Fruit fly (Drosophila melanogaster) whole organism, embryonic: ENCODE measurements around the gene CG14270.

ENCODE experiments used
- ATbp ChIP-seq: fragments of 200-800 bp; sonication (Bioruptor generic); optimal IDR thresholded peaks from 2 replicates; lab custom pipeline; 2017; ENCODE audit warnings: missing biosample characterization, mild to moderate bottlenecking, missing genetic modification characterization, missing genetic modification reagents
- Adf1 ChIP-seq: fragments of 200-800 bp; sonication (Bioruptor generic); IDR thresholded peaks from 2 replicates; pipeline ENCODE4 v1.3.6; 2022; ENCODE audit warnings: missing biosample characterization, missing genetic modification characterization
- Bteb2 ChIP-seq: fragments of 200-800 bp; sonication (Bioruptor generic); optimal IDR thresholded peaks from 2 replicates; lab custom pipeline; 2016; ENCODE audit warnings: missing biosample characterization, missing genetic modification characterization
- CG10321 ChIP-seq: fragments of 200-800 bp; sonication (Bioruptor generic); IDR thresholded peaks from 2 replicates; pipeline ENCODE4 v1.3.6; 2022; ENCODE audit warnings: missing biosample characterization, missing genetic modification characterization
- CG10431 ChIP-seq: fragments of 200-800 bp; sonication (Bioruptor generic); optimal IDR thresholded peaks from 3 replicates; lab custom pipeline; 2018; ENCODE audit warnings: missing biosample characterization, mild to moderate bottlenecking, missing genetic modification characterization
- CG10654 ChIP-seq: fragments of 200-800 bp; sonication (Bioruptor generic); optimal IDR thresholded peaks from 2 replicates; lab custom pipeline; 2016; ENCODE audit warnings: missing biosample characterization, missing genetic modification characterization
- CG11085 ChIP-seq: fragments of 200-800 bp; sonication (Bioruptor generic); IDR thresholded peaks from 2 replicates; pipeline ENCODE4 v1.3.6; 2022; ENCODE audit warnings: missing biosample characterization, missing genetic modification characterization
- CG12236 ChIP-seq: fragments of 200-800 bp; sonication (Bioruptor generic); optimal IDR thresholded peaks from 2 replicates; lab custom pipeline; 2016; ENCODE audit warnings: missing biosample characterization, missing genetic modification characterization
- CG12391 ChIP-seq: fragments of 200-800 bp; sonication (Bioruptor generic); optimal IDR thresholded peaks from 3 replicates; lab custom pipeline; 2018; ENCODE audit warnings: missing biosample characterization, mild to moderate bottlenecking, missing genetic modification characterization, moderate library complexity
- CG13296 ChIP-seq: fragments of 200-800 bp; sonication (Bioruptor generic); optimal IDR thresholded peaks from 3 replicates; lab custom pipeline; 2018; ENCODE audit warnings: missing biosample characterization, mild to moderate bottlenecking, missing genetic modification characterization
- CG14441 ChIP-seq: fragments of 200-800 bp; sonication (Bioruptor generic); IDR thresholded peaks from 2 replicates; pipeline ENCODE4 v1.3.6; 2022; ENCODE audit warnings: missing biosample characterization, missing genetic modification characterization
- CG14667 ChIP-seq: fragments of 200-800 bp; sonication (Bioruptor generic); IDR thresholded peaks from 2 replicates; pipeline ENCODE4 v1.3.6; 2022; ENCODE audit warnings: missing biosample characterization, missing genetic modification characterization
- CG17829 ChIP-seq: fragments of 200-800 bp; optimal IDR thresholded peaks from 2 replicates; lab custom pipeline; 2019; ENCODE audit warnings: missing biosample characterization, mild to moderate bottlenecking, missing genetic modification characterization, moderate library complexity
- CG31441 ChIP-seq: fragments of 200-800 bp; sonication (Bioruptor generic); IDR thresholded peaks from 2 replicates; pipeline ENCODE4 v1.3.6; 2022; ENCODE audit warnings: missing biosample characterization, missing genetic modification characterization
- CG3726 ChIP-seq: fragments of 200-800 bp; sonication (Bioruptor generic); IDR thresholded peaks from 3 replicates; pipeline ENCODE4, ENCODE4 v1.3.6; 2022; ENCODE audit warnings: missing biosample characterization, missing genetic modification characterization
- CG4328 ChIP-seq: fragments of 200-800 bp; sonication (Bioruptor generic); optimal IDR thresholded peaks from 3 replicates; lab custom pipeline; 2017; ENCODE audit warnings: missing biosample characterization, missing genetic modification reagents, missing genetic modification characterization
- CG4617 ChIP-seq: fragments of 200-800 bp; sonication (Bioruptor generic); optimal IDR thresholded peaks from 3 replicates; lab custom pipeline; 2016; ENCODE audit warnings: missing biosample characterization, missing genetic modification characterization, borderline replicate concordance
- CG5180 ChIP-seq: fragments of 200-800 bp; sonication (Bioruptor generic); optimal IDR thresholded peaks from 3 replicates; lab custom pipeline; 2017; ENCODE audit warnings: missing biosample characterization, missing genetic modification characterization, mild to moderate bottlenecking, moderate library complexity, missing genetic modification reagents
- CG7556 ChIP-seq: fragments of 200-800 bp; sonication (Bioruptor generic); optimal IDR thresholded peaks from 2 replicates; lab custom pipeline; 2017; ENCODE audit warnings: missing biosample characterization, mild to moderate bottlenecking, missing genetic modification characterization
- CG8281 ChIP-seq: fragments of 200-800 bp; sonication (Bioruptor generic); optimal IDR thresholded peaks from 2 replicates; lab custom pipeline; 2018; ENCODE audit warnings: missing biosample characterization, mild to moderate bottlenecking, missing genetic modification characterization, moderate library complexity
- CG8359 ChIP-seq: fragments of 200-800 bp; sonication (Bioruptor generic); optimal IDR thresholded peaks from 2 replicates; lab custom pipeline; 2017; ENCODE audit warnings: missing biosample characterization, mild to moderate bottlenecking, missing genetic modification characterization, borderline replicate concordance
- CG8388 ChIP-seq: fragments of 200-800 bp; sonication (Bioruptor generic); optimal IDR thresholded peaks from 2 replicates; lab custom pipeline; 2019; ENCODE audit warnings: missing biosample characterization, mild to moderate bottlenecking, missing genetic modification characterization, moderate library complexity
- ERR ChIP-seq: fragments of 200-800 bp; sonication (Bioruptor generic); optimal IDR thresholded peaks from 2 replicates; lab custom pipeline; 2016; ENCODE audit warnings: missing biosample characterization, missing genetic modification characterization
- Elba2 ChIP-seq: fragments of 200-800 bp; sonication (Bioruptor generic); optimal IDR thresholded peaks from 3 replicates; lab custom pipeline; 2016; ENCODE audit warnings: missing biosample characterization, missing genetic modification characterization
- Lhr ChIP-seq: fragments of 200-800 bp; sonication (Bioruptor generic); optimal IDR thresholded peaks from 3 replicates; lab custom pipeline; 2017; ENCODE audit warnings: mild to moderate bottlenecking, missing biosample characterization, missing genetic modification reagents, missing genetic modification characterization
- Meics ChIP-seq: fragments of 200-800 bp; sonication (Bioruptor generic); optimal IDR thresholded peaks from 2 replicates; lab custom pipeline; 2017; ENCODE audit warnings: missing biosample characterization, mild to moderate bottlenecking, missing genetic modification characterization
- Mrtf ChIP-seq: fragments of 200-800 bp; sonication (Bioruptor generic); IDR thresholded peaks from 3 replicates; pipeline ENCODE4 v1.3.6; 2022; ENCODE audit warnings: missing biosample characterization, missing genetic modification characterization
- NC2α ChIP-seq: fragments of 200-800 bp; sonication (Bioruptor generic); optimal IDR thresholded peaks from 2 replicates; lab custom pipeline; 2016; ENCODE audit warnings: missing biosample characterization, missing genetic modification characterization
- Oli ChIP-seq: fragments of 200-800 bp; sonication (Bioruptor generic); optimal IDR thresholded peaks from 2 replicates; lab custom pipeline; 2018; ENCODE audit warnings: missing biosample characterization, mild to moderate bottlenecking, missing genetic modification characterization, moderate library complexity
- Opbp ChIP-seq: fragments of 200-800 bp; sonication (Bioruptor generic); IDR thresholded peaks from 3 replicates; pipeline ENCODE4 v1.3.6; 2022; ENCODE audit warnings: missing biosample characterization, missing genetic modification characterization; ENCODE audit not compliant: partially characterized antibody
- Poxn ChIP-seq: fragments of 200-800 bp; sonication (Bioruptor generic); IDR thresholded peaks from 2 replicates; pipeline ENCODE4 v1.3.6; 2022; ENCODE audit warnings: missing biosample characterization, missing genetic modification characterization
- Taf1 ChIP-seq: fragments of 200-800 bp; sonication (Bioruptor generic); IDR thresholded peaks from 2 replicates; pipeline ENCODE4 v1.3.6; 2022; ENCODE audit warnings: missing biosample characterization, missing genetic modification characterization
- bigmax ChIP-seq: fragments of 200-800 bp; sonication (Bioruptor generic); optimal IDR thresholded peaks from 2 replicates; lab custom pipeline; 2018; ENCODE audit warnings: missing biosample characterization, mild to moderate bottlenecking, missing genetic modification characterization
- cato ChIP-seq: fragments of 200-800 bp; sonication (Bioruptor generic); optimal IDR thresholded peaks from 2 replicates; lab custom pipeline; 2016; ENCODE audit warnings: missing biosample characterization, missing genetic modification characterization, borderline replicate concordance
- chn ChIP-seq: fragments of 200-800 bp; sonication (Bioruptor generic); optimal IDR thresholded peaks from 2 replicates; lab custom pipeline; 2016; ENCODE audit warnings: missing biosample characterization, missing genetic modification characterization
- da ChIP-seq: fragments of 200-800 bp; sonication (Bioruptor generic); optimal IDR thresholded peaks from 2 replicates; lab custom pipeline; 2016; ENCODE audit warnings: missing biosample characterization, missing genetic modification characterization
- dan ChIP-seq: fragments of 200-800 bp; sonication (Bioruptor generic); IDR thresholded peaks from 2 replicates; pipeline ENCODE4 v1.3.6; 2022; ENCODE audit warnings: missing biosample characterization, missing genetic modification characterization
- emc ChIP-seq: fragments of 200-800 bp; sonication (Bioruptor generic); optimal IDR thresholded peaks from 2 replicates; lab custom pipeline; 2016; ENCODE audit warnings: missing biosample characterization, missing genetic modification characterization
- insv ChIP-seq, 2 experiments: fragments of 200-800 bp; sonication (Bioruptor generic); optimal IDR thresholded peaks; 3 replicates each; lab custom pipeline; 2016 to 2018; ENCODE audit warnings: missing biosample characterization in 2 of 2, missing genetic modification characterization in 2 of 2
- inv ChIP-seq: fragments of 200-800 bp; sonication (Bioruptor generic); IDR thresholded peaks from 2 replicates; pipeline ENCODE4 v1.3.6; 2022; ENCODE audit warnings: missing biosample characterization, missing genetic modification characterization; ENCODE audit not compliant: partially characterized antibody
- kah ChIP-seq: fragments of 200-800 bp; sonication (Bioruptor generic); optimal IDR thresholded peaks from 2 replicates; lab custom pipeline; 2018; ENCODE audit warnings: missing biosample characterization, mild to moderate bottlenecking, missing genetic modification characterization
- odd ChIP-seq: fragments of 200-800 bp; sonication (Bioruptor generic); optimal IDR thresholded peaks from 2 replicates; lab custom pipeline; 2017; ENCODE audit warnings: missing biosample characterization, mild to moderate bottlenecking, missing genetic modification characterization
- repo ChIP-seq: fragments of 200-800 bp; sonication (Bioruptor generic); optimal IDR thresholded peaks from 2 replicates; lab custom pipeline; 2016; ENCODE audit warnings: missing biosample characterization, missing genetic modification characterization
- salm ChIP-seq: fragments of 200-800 bp; sonication (Bioruptor generic); optimal IDR thresholded peaks from 2 replicates; lab custom pipeline; 2018; ENCODE audit warnings: missing biosample characterization, mild to moderate bottlenecking, missing genetic modification characterization
- sim ChIP-seq: fragments of 200-800 bp; sonication (Bioruptor generic); IDR thresholded peaks from 2 replicates; pipeline ENCODE4 v1.3.6; 2022; ENCODE audit warnings: missing biosample characterization, missing genetic modification characterization
- sisA ChIP-seq: fragments of 200-800 bp; sonication (Bioruptor generic); IDR thresholded peaks from 2 replicates; pipeline ENCODE4 v1.3.6; 2022; ENCODE audit warnings: missing biosample characterization, missing genetic modification characterization
- ssp ChIP-seq: fragments of 200-800 bp; sonication (Bioruptor generic); IDR thresholded peaks from 2 replicates; pipeline ENCODE4 v1.3.6; 2022; ENCODE audit warnings: missing biosample characterization, missing genetic modification characterization
- tgo ChIP-seq: fragments of 200-800 bp; sonication (Bioruptor generic); IDR thresholded peaks from 3 replicates; pipeline ENCODE4 v1.3.6; 2022; ENCODE audit warnings: missing biosample characterization, missing genetic modification characterization

The CG14270 gene

DNA sequence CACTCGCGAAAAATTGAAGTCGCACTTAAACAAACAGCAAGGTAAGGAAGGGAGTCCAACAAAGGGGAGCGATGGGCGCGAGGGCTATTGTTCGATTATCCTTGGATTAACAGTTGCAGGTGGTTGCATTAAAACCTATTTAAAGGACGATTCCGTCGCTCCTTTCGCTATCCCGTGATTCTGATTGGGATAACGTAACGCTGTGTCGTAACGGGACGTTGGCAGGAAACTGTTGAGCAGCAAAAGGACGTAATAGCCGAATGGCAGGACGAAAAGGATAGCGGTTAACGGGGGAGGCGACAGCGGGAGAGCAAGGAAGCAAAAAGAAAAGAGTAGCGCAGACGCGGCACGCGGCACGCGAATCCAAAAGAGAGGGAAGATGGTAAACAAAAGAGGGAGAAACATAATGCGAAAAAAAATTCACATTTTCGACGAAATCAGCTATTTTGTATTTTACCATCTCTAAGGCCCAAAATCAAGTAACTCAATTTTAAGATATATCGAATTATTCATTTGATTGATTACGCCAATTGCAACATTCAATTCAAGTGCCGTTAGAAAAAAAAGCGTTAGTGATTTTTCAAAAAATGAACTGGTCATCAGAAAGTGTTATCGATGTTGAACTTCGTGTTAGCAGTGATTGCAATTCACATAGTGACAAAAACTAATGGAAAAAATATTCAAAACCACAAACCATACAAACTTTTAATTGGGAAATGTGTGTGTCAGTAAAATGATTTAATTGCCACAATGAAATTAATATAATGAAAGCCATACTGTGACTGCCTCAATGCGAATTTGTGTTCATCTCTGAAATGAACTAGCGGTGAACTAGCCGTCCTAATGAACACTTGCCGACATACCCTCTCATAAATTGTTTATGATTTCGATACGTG lies 2.8 kb downstream of the CG14270 start, which contains the start of the genes CG10804 and CG10802 (continued):
- peak; percentile 83 for TF ChIP-seq CG11085 (GFP tag; lab: Robert Waterston, UW)
- no peak for TF ChIP-seq ATbp (GFP tag; lab: Kevin White, UChicago)
- no peak for TF ChIP-seq CG10431 (GFP tag; lab: Kevin White, UChicago)
- peak; percentile 45 for TF ChIP-seq CG7556 (GFP tag; lab: Kevin White, UChicago)
- peak; percentile 62 for TF ChIP-seq cato (GFP tag; lab: Kevin White, UChicago)
- no peak for TF ChIP-seq NC2α
- TF ChIP-seq CG31441 (GFP tag; lab: Robert Waterston, UW), result peak; percentile 86
- peak; percentile 72 for TF ChIP-seq CG17829
- TF ChIP-seq repo (GFP tag; lab: Kevin White, UChicago), result peak; percentile 61
- TF ChIP-seq CG3726 (GFP tag; lab: Robert Waterston, UW), result 0 out of 3 replicates have a peak, but pooled peaks have one; percentile 64
- peak; percentile 85 for TF ChIP-seq CG12391 (tag; lab: Kevin White, UChicago)
- peak; percentile 79 for TF ChIP-seq Taf1 (GFP tag; lab: Robert Waterston, UW)
- TF ChIP-seq odd, result no peak
- peak; percentile 24; the same call in 1 of the 3 replicates for TF ChIP-seq Opbp
- TF ChIP-seq Bteb2 (GFP tag; lab: Kevin White, UChicago), result peak; percentile 70
- no peak for TF ChIP-seq salm (tag; lab: Kevin White, UChicago)
- TF ChIP-seq insv (GFP tag; optimal IDR thresholded peaks at IDR 0.05; lab: Kevin White, UChicago), result peak in 1 of 2 experiments; percentile 86
- TF ChIP-seq CG8359 (GFP tag; lab: Kevin White, UChicago), result no peak
- TF ChIP-seq da (GFP tag; lab: Kevin White, UChicago), result peak; percentile 60
- peak; percentile 30; the same call in 1 of the 2 replicates for TF ChIP-seq dan (GFP tag; lab: Robert Waterston, UW)
- no peak for TF ChIP-seq kah (GFP tag; lab: Kevin White, UChicago)
- 0 out of 2 replicates have a peak, but pooled peaks have one; percentile 36 for TF ChIP-seq Adf1
- peak; percentile 70 for TF ChIP-seq Mrtf (GFP tag; lab: Robert Waterston, UW)
- TF ChIP-seq CG14441, result peak; percentile 85
- TF ChIP-seq CG4328 (GFP tag; lab: Kevin White, UChicago), result no peak
- TF ChIP-seq sim (GFP tag; lab: Robert Waterston, UW), result peak; percentile 78
- peak; percentile 69 for TF ChIP-seq Lhr
- peak; percentile 51 for TF ChIP-seq Meics
- TF ChIP-seq emc (GFP tag; lab: Kevin White, UChicago), result peak; percentile 46
- TF ChIP-seq CG5180 (GFP tag; lab: Kevin White, UChicago), result no peak
- peak; percentile 41 for TF ChIP-seq ERR
- peak; percentile 53; the same call in 1 of the 2 replicates for TF ChIP-seq Poxn (GFP tag; lab: Robert Waterston, UW)
- TF ChIP-seq chn (GFP tag; lab: Kevin White, UChicago), result peak; percentile 83
- TF ChIP-seq ssp (GFP tag; lab: Robert Waterston, UW), result peak; percentile 78
- peak; percentile 52 for TF ChIP-seq Oli (tag; lab: Kevin White, UChicago)
- TF ChIP-seq CG8281 (tag; lab: Kevin White, UChicago), result no peak
- TF ChIP-seq CG14667 (GFP tag; lab: Robert Waterston, UW), result peak; percentile 82
- peak; percentile 67 for TF ChIP-seq inv (GFP tag; lab: Robert Waterston, UW)
- 0 out of 2 replicates have a peak, but pooled peaks have one; percentile 9 for TF ChIP-seq CG10321 (GFP tag; lab: Robert Waterston, UW)
- TF ChIP-seq CG10654, result peak; percentile 65
- peak; percentile 61 for TF ChIP-seq CG12236 (GFP tag; lab: Kevin White, UChicago)
- peak; percentile 53 for TF ChIP-seq CG4617
- TF ChIP-seq bigmax (GFP tag; lab: Kevin White, UChicago), result no peak
- peak; percentile 46 for TF ChIP-seq CG13296 (GFP tag; lab: Kevin White, UChicago)
- peak; percentile 90 for TF ChIP-seq tgo
- peak; percentile 84 for TF ChIP-seq sisA (GFP tag; lab: Robert Waterston, UW)
- peak; percentile 11 for TF ChIP-seq Elba2 (GFP tag; lab: Kevin White, UChicago)
- peak; percentile 59 for TF ChIP-seq CG8388
